Fruit fly (Drosophila melanogaster) whole organism, embryonic: Measurements from ENCODE around the gene CG13028.
A peak's percentile ranks its signal among the peaks of the same experiment; 100 is the strongest.

Source experiments
- B-H1 ChIP-seq: fragments of 200-800 bp; sonication (Bioruptor generic); IDR thresholded peaks from 3 replicates; pipeline ENCODE4 v1.3.6; 2022; ENCODE audit warnings: missing biosample characterization, missing genetic modification characterization
- CG10147 ChIP-seq: fragments of 200-800 bp; sonication (Bioruptor generic); optimal IDR thresholded peaks from 2 replicates; lab custom pipeline; 2019; ENCODE audit warnings: missing biosample characterization, mild to moderate bottlenecking, missing genetic modification characterization, moderate library complexity
- CG11398 ChIP-seq: fragments of 200-800 bp; sonication (Bioruptor generic); optimal IDR thresholded peaks from 2 replicates; lab custom pipeline; 2016; ENCODE audit warnings: missing biosample characterization, missing genetic modification characterization
- CG11456 ChIP-seq: fragments of 200-800 bp; sonication (Bioruptor generic); IDR thresholded peaks from 3 replicates; pipeline ENCODE4 v1.3.6; 2022; ENCODE audit warnings: missing biosample characterization, missing genetic modification characterization
- CG13123 ChIP-seq: fragments of 200-800 bp; sonication (Bioruptor generic); optimal IDR thresholded peaks from 2 replicates; lab custom pipeline; 2016; ENCODE audit warnings: missing biosample characterization, missing genetic modification characterization
- CG13287 ChIP-seq: fragments of 200-800 bp; sonication (Bioruptor generic); IDR thresholded peaks from 2 replicates; pipeline ENCODE4 v1.3.6; 2022; ENCODE audit warnings: missing biosample characterization, missing genetic modification characterization; ENCODE audit not compliant: partially characterized antibody
- CG14860 ChIP-seq: fragments of 200-800 bp; sonication (Bioruptor generic); IDR thresholded peaks from 3 replicates; pipeline ENCODE4 v1.3.6; 2022; ENCODE audit warnings: missing biosample characterization, missing genetic modification characterization; ENCODE audit not compliant: partially characterized antibody
- CG17328 ChIP-seq: fragments of 200-800 bp; sonication (Bioruptor generic); IDR thresholded peaks from 2 replicates; pipeline ENCODE4 v1.3.6; 2022; ENCODE audit warnings: missing biosample characterization, missing genetic modification characterization
- CG2202 ChIP-seq: fragments of 200-800 bp; sonication (Bioruptor generic); optimal IDR thresholded peaks from 2 replicates; lab custom pipeline; 2018; ENCODE audit warnings: missing biosample characterization, mild to moderate bottlenecking, missing genetic modification characterization
- CG32532 ChIP-seq: fragments of 200-800 bp; sonication (Bioruptor generic); IDR thresholded peaks from 2 replicates; pipeline ENCODE4 v1.3.6; 2022; ENCODE audit warnings: missing biosample characterization, missing genetic modification characterization
- CG33213 ChIP-seq: fragments of 200-800 bp; sonication (Bioruptor generic); optimal IDR thresholded peaks from 3 replicates; lab custom pipeline; 2016; ENCODE audit warnings: missing biosample characterization, missing genetic modification characterization
- CG34224 ChIP-seq: fragments of 200-800 bp; sonication (Bioruptor generic); IDR thresholded peaks from 3 replicates; pipeline ENCODE4 v1.3.6; 2022; ENCODE audit warnings: missing biosample characterization, missing genetic modification characterization; ENCODE audit not compliant: partially characterized antibody
- CG4328 ChIP-seq: fragments of 200-800 bp; sonication (Bioruptor generic); optimal IDR thresholded peaks from 3 replicates; lab custom pipeline; 2017; ENCODE audit warnings: missing biosample characterization, missing genetic modification reagents, missing genetic modification characterization
- CG4404 ChIP-seq: fragments of 200-800 bp; sonication (Bioruptor generic); IDR thresholded peaks from 2 replicates; pipeline ENCODE4 v1.3.6; 2022; ENCODE audit warnings: missing biosample characterization, missing genetic modification characterization
- CG4820 ChIP-seq: fragments of 200-800 bp; sonication (Bioruptor generic); optimal IDR thresholded peaks from 3 replicates; lab custom pipeline; 2016; ENCODE audit warnings: missing biosample characterization, missing genetic modification characterization
- CG5180 ChIP-seq: fragments of 200-800 bp; sonication (Bioruptor generic); optimal IDR thresholded peaks from 3 replicates; lab custom pipeline; 2017; ENCODE audit warnings: missing biosample characterization, missing genetic modification characterization, mild to moderate bottlenecking, moderate library complexity, missing genetic modification reagents
- CG9727 ChIP-seq: fragments of 200-800 bp; sonication (Bioruptor generic); optimal IDR thresholded peaks from 3 replicates; lab custom pipeline; 2017; ENCODE audit warnings: missing biosample characterization, mild to moderate bottlenecking, missing genetic modification characterization
- Dfd ChIP-seq, 2 experiments: fragments of >200 bp; optimal IDR thresholded peaks; 2 replicates each; lab custom pipeline; 2017; ENCODE audit warnings: missing biosample characterization in 2 of 2, missing genetic modification characterization in 2 of 2
- Dref ChIP-seq: fragments of 200-800 bp; sonication (Bioruptor generic); IDR thresholded peaks from 2 replicates; pipeline ENCODE4 v1.3.6; 2022; ENCODE audit warnings: missing biosample characterization, missing genetic modification characterization
- Elba2 ChIP-seq: fragments of 200-800 bp; sonication (Bioruptor generic); optimal IDR thresholded peaks from 3 replicates; lab custom pipeline; 2016; ENCODE audit warnings: missing biosample characterization, missing genetic modification characterization
- Hr3 ChIP-seq: fragments of 200-800 bp; sonication (Bioruptor generic); optimal IDR thresholded peaks from 3 replicates; lab custom pipeline; 2016; ENCODE audit warnings: missing biosample characterization, missing genetic modification characterization
- Hsf ChIP-seq: fragments of 200-800 bp; sonication (Bioruptor generic); optimal IDR thresholded peaks from 3 replicates; lab custom pipeline; 2016; ENCODE audit warnings: missing biosample characterization, missing genetic modification characterization
- NC2α ChIP-seq: fragments of 200-800 bp; sonication (Bioruptor generic); optimal IDR thresholded peaks from 2 replicates; lab custom pipeline; 2016; ENCODE audit warnings: missing biosample characterization, missing genetic modification characterization
- NC2β ChIP-seq: fragments of 200-800 bp; sonication (Bioruptor generic); optimal IDR thresholded peaks from 2 replicates; lab custom pipeline; 2016; ENCODE audit warnings: missing biosample characterization, missing genetic modification characterization
- Nf-YA ChIP-seq: fragments of 200-800 bp; sonication (Bioruptor generic); IDR thresholded peaks from 2 replicates; pipeline ENCODE4 v1.3.6; 2022; ENCODE audit warnings: missing biosample characterization, missing genetic modification characterization
- NfI ChIP-seq: fragments of 200-800 bp; sonication (Bioruptor generic); optimal IDR thresholded peaks from 3 replicates; lab custom pipeline; 2018; ENCODE audit warnings: missing biosample characterization, mild to moderate bottlenecking, missing genetic modification characterization, moderate library complexity
- Oaz ChIP-seq: fragments of 200-800 bp; sonication (Bioruptor generic); IDR thresholded peaks from 2 replicates; pipeline ENCODE4 v1.3.6; 2022; ENCODE audit warnings: missing biosample characterization, missing genetic modification characterization
- Oli ChIP-seq: fragments of 200-800 bp; sonication (Bioruptor generic); optimal IDR thresholded peaks from 2 replicates; lab custom pipeline; 2018; ENCODE audit warnings: missing biosample characterization, mild to moderate bottlenecking, missing genetic modification characterization, moderate library complexity
- Pdp1 ChIP-seq, 2 experiments: fragments of 200-800 bp; sonication (Bioruptor generic); optimal IDR thresholded peaks; 3 replicates each; lab custom pipeline; 2016; ENCODE audit warnings: missing biosample characterization in 2 of 2, missing genetic modification characterization in 2 of 2, mild to moderate bottlenecking in 1 of 2, moderate library complexity in 1 of 2
- Six4 ChIP-seq: fragments of 200-800 bp; sonication (Bioruptor generic); optimal IDR thresholded peaks from 2 replicates; lab custom pipeline; 2016; ENCODE audit warnings: missing biosample characterization, missing genetic modification characterization
- abd-A ChIP-seq: fragments of 200-800 bp; sonication (Bioruptor generic); optimal IDR thresholded peaks from 3 replicates; lab custom pipeline; 2019; ENCODE audit warnings: missing biosample characterization, mild to moderate bottlenecking, missing genetic modification characterization, moderate library complexity
- bowl ChIP-seq: fragments of 200-800 bp; sonication (Bioruptor generic); IDR thresholded peaks from 2 replicates; pipeline ENCODE4 v1.3.6; 2022; ENCODE audit warnings: missing biosample characterization, missing genetic modification characterization
- crc ChIP-seq: fragments of 200-800 bp; sonication (Bioruptor generic); optimal IDR thresholded peaks from 2 replicates; lab custom pipeline; 2016; ENCODE audit warnings: missing biosample characterization, missing genetic modification characterization
- croc ChIP-seq: fragments of 200-800 bp; sonication (Bioruptor generic); conservative IDR thresholded peaks from 3 replicates; pipeline ENCODE4 v1.3.6; 2022; ENCODE audit warnings: missing biosample characterization, missing genetic modification characterization
- da ChIP-seq: fragments of 200-800 bp; sonication (Bioruptor generic); optimal IDR thresholded peaks from 2 replicates; lab custom pipeline; 2016; ENCODE audit warnings: missing biosample characterization, missing genetic modification characterization
- dimm ChIP-seq: fragments of 200-800 bp; sonication (Bioruptor generic); IDR thresholded peaks from 2 replicates; pipeline ENCODE4 v1.3.6; 2022; ENCODE audit warnings: missing biosample characterization, missing genetic modification characterization
- fd102C ChIP-seq: fragments of 200-800 bp; sonication (Bioruptor generic); optimal IDR thresholded peaks from 2 replicates; lab custom pipeline; 2018; ENCODE audit warnings: missing biosample characterization, mild to moderate bottlenecking, missing genetic modification characterization, moderate library complexity
- fru ChIP-seq: fragments of >200 bp; optimal IDR thresholded peaks from 2 replicates; lab custom pipeline; 2017
- gem ChIP-seq: fragments of 200-800 bp; sonication (Bioruptor generic); optimal IDR thresholded peaks from 2 replicates; lab custom pipeline; 2019; ENCODE audit warnings: missing biosample characterization, mild to moderate bottlenecking, missing genetic modification characterization, moderate library complexity
- kni ChIP-seq: fragments of 200-800 bp; sonication (Bioruptor generic); optimal IDR thresholded peaks from 3 replicates; lab custom pipeline; 2017; ENCODE audit warnings: mild to moderate bottlenecking, missing biosample characterization, missing genetic modification reagents, missing genetic modification characterization
- lmd ChIP-seq: fragments of 200-800 bp; sonication (Bioruptor generic); IDR thresholded peaks from 2 replicates; pipeline ENCODE4 v1.3.6; 2022; ENCODE audit warnings: missing biosample characterization, missing genetic modification characterization
- lola ChIP-seq, 3 experiments: fragments of >200 bp in 2 of 3; fragments of 200-800 bp in 1 of 3; sonication (Bioruptor generic) in 1 of 3; optimal IDR thresholded peaks; 2 replicates each; lab custom pipeline; 2017 to 2019; ENCODE audit warnings: missing biosample characterization in 3 of 3, missing genetic modification characterization in 3 of 3, mild to moderate bottlenecking in 1 of 3, moderate library complexity in 1 of 3
- org-1 ChIP-seq: fragments of 200-800 bp; sonication (Bioruptor generic); optimal IDR thresholded peaks from 2 replicates; lab custom pipeline; 2017; ENCODE audit warnings: missing biosample characterization, missing genetic modification characterization
- pan ChIP-seq, 4 experiments: fragments of >200 bp in 3 of 4; fragments of 200-800 bp in 1 of 4; sonication (Bioruptor generic) in 1 of 4; optimal IDR thresholded peaks in 3 of 4; IDR thresholded peaks in 1 of 4; 2 replicates each; pipeline versions ENCODE4 v1.3.6 to Lab custom; 2017 to 2022; ENCODE audit warnings: missing biosample characterization in 2 of 4, missing genetic modification characterization in 2 of 4, mixed read lengths in 1 of 4
- peb ChIP-seq: fragments of 200-800 bp; sonication (Bioruptor generic); IDR thresholded peaks from 2 replicates; pipeline ENCODE4 v1.3.6; 2022; ENCODE audit warnings: missing biosample characterization, missing genetic modification characterization
- ssp ChIP-seq: fragments of 200-800 bp; sonication (Bioruptor generic); IDR thresholded peaks from 2 replicates; pipeline ENCODE4 v1.3.6; 2022; ENCODE audit warnings: missing biosample characterization, missing genetic modification characterization
- stwl ChIP-seq: fragments of 200-800 bp; sonication (Bioruptor generic); optimal IDR thresholded peaks from 3 replicates; lab custom pipeline; 2018; ENCODE audit warnings: missing biosample characterization, mild to moderate bottlenecking, missing genetic modification characterization, moderate library complexity
- tgo ChIP-seq: fragments of 200-800 bp; sonication (Bioruptor generic); IDR thresholded peaks from 3 replicates; pipeline ENCODE4 v1.3.6; 2022; ENCODE audit warnings: missing biosample characterization, missing genetic modification characterization
- trem ChIP-seq: fragments of 200-800 bp; optimal IDR thresholded peaks from 3 replicates; lab custom pipeline; 2019; ENCODE audit warnings: missing biosample characterization, mild to moderate bottlenecking, missing genetic modification characterization, moderate library complexity
- vfl ChIP-seq: fragments of 200-800 bp; sonication (Bioruptor generic); optimal IDR thresholded peaks from 2 replicates; lab custom pipeline; 2016; ENCODE audit warnings: missing biosample characterization, missing genetic modification characterization
- wdn ChIP-seq: fragments of 200-800 bp; sonication (Bioruptor generic); IDR thresholded peaks from 2 replicates; pipeline ENCODE4 v1.3.6; 2022; ENCODE audit warnings: missing biosample characterization, missing genetic modification characterization

The CG13028 gene

DNA sequence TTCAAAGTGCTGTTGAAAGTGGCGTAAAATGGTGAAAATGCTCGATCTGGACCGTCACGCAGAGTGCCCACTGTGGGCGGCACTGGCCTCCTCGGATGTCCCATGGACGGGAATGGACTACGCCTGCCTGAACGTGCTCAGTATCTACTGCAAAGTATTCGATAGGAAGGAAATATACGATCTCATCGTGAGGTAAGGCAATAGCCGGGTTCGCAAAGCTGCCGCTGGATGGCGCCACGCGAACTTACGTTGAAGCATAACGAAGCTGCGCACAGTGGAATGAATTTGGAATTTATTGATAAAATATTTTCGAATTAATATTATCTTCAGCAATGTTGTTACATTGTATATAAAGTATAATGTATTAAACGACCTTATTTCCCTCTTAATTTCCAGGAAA lies 26.6 kb upstream of the CG13028 start (continued):
- TF ChIP-seq Hr3 (GFP tag; lab: Kevin White, UChicago) = no peak
- TF ChIP-seq CG11398 (GFP tag; lab: Kevin White, UChicago) = no peak
- TF ChIP-seq peb (GFP tag; lab: Robert Waterston, UW) = no peak
- TF ChIP-seq B-H1 (GFP tag; lab: Robert Waterston, UW) = no peak
- no peak for TF ChIP-seq Oaz (GFP tag; lab: Robert Waterston, UW)
- 0 out of 2 replicates have a peak, but pooled peaks have one; percentile 28 for TF ChIP-seq wdn (GFP tag; lab: Robert Waterston, UW)
- TF ChIP-seq Dfd (GFP tag; optimal IDR thresholded peaks at IDR 0.05; lab: Kevin White, UChicago) = no peak
- TF ChIP-seq Oli = no peak
- TF ChIP-seq Pdp1 (GFP tag; optimal IDR thresholded peaks at IDR 0.05; lab: Kevin White, UChicago) = no peak
- TF ChIP-seq lola (GFP tag; optimal IDR thresholded peaks at IDR 0.05; lab: Kevin White, UChicago) = no peak
- no peak for TF ChIP-seq Six4 (GFP tag; lab: Kevin White, UChicago)
- TF ChIP-seq CG10147 (GFP tag; lab: Kevin White, UChicago) = no peak
- no peak for TF ChIP-seq CG4820 (GFP tag; lab: Kevin White, UChicago)
- TF ChIP-seq CG32532 = peak; percentile 66; the same call in 1 of the 2 replicates
- TF ChIP-seq NC2β (GFP tag; lab: Kevin White, UChicago) = no peak
- TF ChIP-seq vfl (GFP tag; lab: Kevin White, UChicago) = no peak
- no peak for TF ChIP-seq fd102C (GFP tag; lab: Kevin White, UChicago)
- no peak for TF ChIP-seq trem (tag; lab: Kevin White, UChicago)
- TF ChIP-seq gem (tag; lab: Kevin White, UChicago) = no peak
- no peak for TF ChIP-seq CG5180 (GFP tag; lab: Kevin White, UChicago)
- TF ChIP-seq org-1 (GFP tag; lab: Kevin White, UChicago) = no peak
- peak; percentile 24; the same call in 1 of the 2 replicates for TF ChIP-seq CG13287
- TF ChIP-seq Hsf (GFP tag; lab: Kevin White, UChicago) = peak; percentile 6
- TF ChIP-seq Elba2 (GFP tag; lab: Kevin White, UChicago) = no peak
- TF ChIP-seq dimm (GFP tag; lab: Robert Waterston, UW) = no peak
- TF ChIP-seq abd-A (tag; lab: Kevin White, UChicago) = no peak
- TF ChIP-seq CG9727 (GFP tag; lab: Kevin White, UChicago) = no peak
- no peak for TF ChIP-seq pan (optimal IDR thresholded peaks at IDR 0.05; lab: Kevin White, UChicago)
- peak in 1 of 2 experiments; percentile 38 for TF ChIP-seq pan (GFP tag; optimal IDR thresholded peaks at IDR 0.05 in 1 of 2, IDR thresholded peaks at IDR 0.05 in 1 of 2)
- peak; percentile 28 for TF ChIP-seq NfI
- TF ChIP-seq da (GFP tag; lab: Kevin White, UChicago) = no peak
- no peak for TF ChIP-seq crc (GFP tag; lab: Kevin White, UChicago)
- TF ChIP-seq stwl (tag; lab: Kevin White, UChicago) = no peak
- TF ChIP-seq CG17328 (GFP tag; lab: Robert Waterston, UW) = no peak
- peak; percentile 68; the same call in 1 of the 3 replicates for TF ChIP-seq CG11456 (GFP tag; lab: Robert Waterston, UW)
- TF ChIP-seq NC2α (GFP tag; lab: Kevin White, UChicago) = no peak
- no peak for TF ChIP-seq bowl (GFP tag; lab: Robert Waterston, UW)
- no peak for TF ChIP-seq CG13123 (GFP tag; lab: Kevin White, UChicago)
- TF ChIP-seq croc (GFP tag; lab: Robert Waterston, UW) = no peak
- TF ChIP-seq CG2202 (tag; lab: Kevin White, UChicago) = no peak
- TF ChIP-seq CG33213 (GFP tag; lab: Kevin White, UChicago) = no peak
- TF ChIP-seq CG4328 (GFP tag; lab: Kevin White, UChicago) = no peak
- no peak for TF ChIP-seq kni (GFP tag; lab: Kevin White, UChicago)
- peak; percentile 42; the same call in 1 of the 3 replicates for TF ChIP-seq CG34224 (GFP tag; lab: Robert Waterston, UW)
- TF ChIP-seq tgo (GFP tag; lab: Robert Waterston, UW) = no peak
- no peak for TF ChIP-seq ssp (GFP tag; lab: Robert Waterston, UW)
- no peak for TF ChIP-seq CG4404 (GFP tag; lab: Robert Waterston, UW)
- TF ChIP-seq Nf-YA = no peak
- TF ChIP-seq CG14860 (GFP tag; lab: Robert Waterston, UW) = no peak
- no peak for TF ChIP-seq fru (lab: Kevin White, UChicago)
- no peak for TF ChIP-seq Dref
- 0 out of 2 replicates have a peak, but pooled peaks have one; percentile 14 for TF ChIP-seq lmd
